Fruit fly (Drosophila melanogaster): ENCODE data around the gene CG8042.

CG8042 gene

DNA sequence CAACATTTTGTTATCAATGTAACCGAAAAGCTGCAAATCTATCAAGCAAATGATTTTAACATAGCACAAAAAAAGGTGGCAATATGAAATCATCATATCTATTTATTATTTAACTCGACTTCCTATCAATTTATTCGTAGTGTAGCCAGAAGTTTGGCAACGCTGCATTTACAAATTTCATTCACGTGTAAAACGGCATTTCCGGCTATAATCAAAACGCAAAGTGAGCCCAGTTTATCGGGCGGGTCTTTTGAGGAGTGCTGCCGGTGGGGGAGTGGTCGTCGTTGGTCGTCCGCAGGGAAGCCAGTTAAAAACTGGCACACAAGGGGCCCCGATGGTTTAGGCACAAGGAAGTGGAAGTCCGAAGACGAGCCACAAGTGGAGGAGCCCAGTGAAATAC lies 7.2 kb upstream of the CG8042 start:
- TF ChIP-seq noc (tag; optimal IDR thresholded peaks at IDR 0.05) = no peak

DNA sequence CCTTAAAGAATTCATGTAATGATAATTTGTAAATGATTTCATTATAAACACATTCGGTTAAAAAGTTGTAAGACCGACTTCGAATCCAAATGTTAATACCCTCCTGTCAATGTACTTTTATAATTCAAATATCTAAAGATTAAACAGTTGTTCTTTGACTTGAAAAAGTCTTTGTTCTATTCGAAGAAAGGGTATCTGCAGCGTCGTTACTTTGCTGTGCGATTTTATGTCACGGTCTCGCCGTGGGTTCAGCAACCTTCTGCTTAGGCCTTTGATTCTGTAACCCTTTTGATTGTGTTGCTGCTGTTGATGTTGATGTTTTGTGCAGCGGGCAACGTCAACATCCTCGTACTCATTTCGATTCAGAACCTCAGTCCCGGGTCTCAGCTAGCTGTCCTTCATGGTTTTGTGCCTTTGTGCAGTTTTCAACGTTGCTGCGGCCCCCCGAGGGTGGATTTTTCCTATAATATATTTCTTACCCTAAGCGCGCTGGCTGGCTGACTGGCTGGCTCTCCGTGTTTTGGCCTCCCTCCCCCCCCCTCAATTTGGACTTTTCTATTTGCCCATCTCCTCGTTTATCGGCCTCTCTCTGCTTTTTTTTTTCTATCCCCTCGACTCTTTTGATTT lies 6.5 kb upstream of the CG8042 start:
- TF ChIP-seq noc (tag; optimal IDR thresholded peaks at IDR 0.05) = no peak

DNA sequence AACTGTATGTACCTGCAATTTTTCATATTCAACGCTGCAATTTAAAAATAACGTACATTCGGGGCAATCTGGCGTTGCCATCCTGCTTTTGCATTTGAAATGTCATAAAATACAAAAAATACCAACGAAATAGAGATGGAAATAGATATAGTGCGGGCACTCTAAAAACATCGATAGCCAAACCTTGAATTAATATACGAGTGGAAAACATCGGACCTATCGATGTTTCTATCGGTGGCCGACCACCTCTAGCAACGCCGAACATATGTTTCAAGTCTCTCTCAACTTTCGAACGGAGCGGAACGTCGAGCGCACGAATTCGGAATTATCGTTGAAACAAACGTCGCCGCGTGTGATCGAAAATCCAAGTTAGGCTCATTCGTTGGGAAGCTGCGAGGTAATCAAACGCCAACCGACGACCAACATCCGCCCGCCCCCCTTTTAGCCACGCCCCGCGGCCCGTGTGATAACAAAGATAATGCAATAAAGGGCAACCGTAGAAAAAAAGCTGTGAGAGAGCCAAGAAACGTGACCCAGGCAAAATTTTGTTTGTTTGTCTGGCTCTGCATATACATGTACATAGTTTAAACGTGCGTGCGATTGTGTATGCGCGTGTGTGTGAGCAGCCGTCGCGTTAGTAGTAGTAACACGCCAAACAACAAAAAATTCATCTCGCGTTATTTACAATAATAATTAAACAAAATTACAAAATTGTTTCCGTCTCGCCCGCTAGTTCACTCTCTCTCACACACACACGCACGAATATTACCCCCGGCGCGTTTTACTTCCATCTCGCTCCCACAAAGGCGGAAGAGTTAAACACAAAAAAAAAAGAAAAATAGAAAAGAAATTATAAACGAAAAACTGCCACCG lies 4.2 kb upstream of the CG8042 start, which contains the start of gene nmo:
Gene nmo (plus strand): TSS at position 270 of the 873 bp plus-strand sequence.
- TF ChIP-seq noc (tag; optimal IDR thresholded peaks at IDR 0.05) = peak; percentile 62

DNA sequence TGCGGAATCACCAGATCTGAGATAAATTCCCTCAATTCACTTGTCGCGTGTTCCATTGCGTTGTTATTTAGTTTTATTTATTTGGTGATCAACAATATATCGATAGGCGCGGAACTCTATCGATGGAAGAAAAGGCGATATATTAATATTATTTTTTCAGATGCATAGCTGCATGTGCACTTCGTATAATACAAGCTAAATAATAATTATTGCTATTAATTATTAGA lies 3.7 kb upstream of the CG8042 start, which contains the start of gene Pop4:
Gene Pop4 (minus strand): TSS at position 101 of the 227 bp plus-strand sequence.
- no peak for TF ChIP-seq noc (tag; optimal IDR thresholded peaks at IDR 0.05)

DNA sequence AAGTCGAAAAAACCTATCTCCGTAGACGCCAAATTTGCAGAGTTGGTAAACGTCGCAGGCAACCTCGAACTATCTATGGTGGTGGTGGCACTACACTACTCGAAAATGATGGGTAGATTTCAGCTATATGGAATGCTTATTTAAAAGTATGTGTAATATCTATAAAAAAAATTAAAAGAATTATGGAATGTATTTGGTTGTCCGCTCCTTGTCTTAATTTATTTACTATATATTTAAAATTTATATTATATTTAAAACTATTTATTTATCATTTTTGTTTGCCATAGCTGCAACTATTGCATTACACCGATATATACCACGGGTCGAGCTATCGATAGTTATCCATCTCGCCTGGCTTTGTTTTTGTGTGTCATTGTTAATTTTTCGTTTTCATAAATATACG lies 1.3 kb upstream of the CG8042 start, which contains the start of the genes HP4 and CG8209:
Gene HP4 (minus strand): TSS at position 74 of the 403 bp plus-strand sequence.
Gene CG8209 (plus strand): TSS at position 326 of the 403 bp plus-strand sequence.
- peak; percentile 83 for TF ChIP-seq noc (tag; optimal IDR thresholded peaks at IDR 0.05)

DNA sequence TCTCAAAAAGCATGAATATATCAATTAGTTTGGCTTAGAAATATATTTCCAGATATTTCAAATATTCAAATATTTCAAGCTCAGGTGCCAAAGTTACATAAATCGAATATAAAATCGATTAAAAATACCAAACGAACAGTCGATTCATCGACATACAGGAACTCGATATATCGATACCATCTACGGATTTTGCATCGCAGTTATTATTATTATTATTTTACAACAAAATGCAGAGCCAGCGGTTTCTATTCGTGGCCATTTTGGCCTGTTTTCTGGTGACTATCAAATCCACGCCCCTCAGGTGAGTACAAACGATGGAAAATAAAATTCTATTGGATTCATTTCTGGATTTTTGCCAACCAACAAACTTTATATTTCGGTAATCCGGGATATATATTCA lies 4.3 kb downstream of the CG8042 start, which contains the start of gene RNaseX25:
Gene RNaseX25 (plus strand): TSS at position 147 of the 400 bp plus-strand sequence.
- no peak for TF ChIP-seq noc (tag; optimal IDR thresholded peaks at IDR 0.05)

DNA sequence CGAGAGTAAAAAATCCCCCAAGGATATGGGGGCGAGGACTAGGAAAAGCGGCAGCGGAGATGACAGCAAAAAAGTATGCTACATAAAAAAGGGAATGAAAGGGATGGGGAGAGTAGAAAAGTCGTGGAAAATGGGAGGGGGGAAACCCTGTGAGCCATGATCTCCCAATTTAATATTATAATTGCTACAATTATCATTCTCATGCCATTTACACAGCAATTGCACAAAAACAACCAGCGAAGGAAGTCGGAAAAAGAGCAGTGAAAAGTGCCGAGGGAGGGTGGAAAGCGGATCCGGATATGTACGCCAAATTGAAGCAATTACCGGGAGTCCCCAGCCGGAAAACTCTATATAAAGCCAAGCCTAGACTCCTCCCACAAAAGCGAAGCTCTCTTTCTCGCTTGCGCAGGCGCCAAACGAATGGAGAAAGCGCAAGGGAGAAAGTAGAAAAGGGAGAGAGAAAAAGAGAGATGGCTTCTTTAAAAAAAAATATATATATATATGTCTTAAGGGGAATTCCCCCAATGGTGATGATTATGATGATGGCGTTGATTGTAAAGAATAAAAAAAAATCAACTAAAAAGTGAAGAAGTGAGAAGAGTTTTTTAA lies 6.3 kb downstream of the CG8042 start:
- TF ChIP-seq noc (tag; optimal IDR thresholded peaks at IDR 0.05) = no peak

DNA sequence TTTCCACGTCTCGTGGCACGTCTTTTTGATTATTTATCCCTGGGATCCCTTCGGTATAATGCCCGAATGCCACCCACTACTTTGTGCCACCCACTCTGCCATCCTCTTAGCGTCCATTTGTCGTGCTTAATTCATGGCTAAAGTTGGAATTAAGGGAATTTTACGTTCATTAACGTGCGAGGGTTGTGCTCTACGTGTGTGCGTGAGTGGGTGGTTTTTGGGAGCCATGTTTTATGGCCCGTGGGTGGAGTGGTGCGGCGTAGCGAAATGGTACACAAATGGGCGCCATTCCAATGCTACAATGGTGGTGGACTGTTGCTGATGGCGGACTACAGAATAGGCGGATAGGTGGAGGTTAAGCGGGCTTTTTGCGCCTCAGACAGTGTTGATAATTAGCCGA lies 7.6 kb downstream of the CG8042 start:
- TF ChIP-seq noc (tag; optimal IDR thresholded peaks at IDR 0.05) = no peak

DNA sequence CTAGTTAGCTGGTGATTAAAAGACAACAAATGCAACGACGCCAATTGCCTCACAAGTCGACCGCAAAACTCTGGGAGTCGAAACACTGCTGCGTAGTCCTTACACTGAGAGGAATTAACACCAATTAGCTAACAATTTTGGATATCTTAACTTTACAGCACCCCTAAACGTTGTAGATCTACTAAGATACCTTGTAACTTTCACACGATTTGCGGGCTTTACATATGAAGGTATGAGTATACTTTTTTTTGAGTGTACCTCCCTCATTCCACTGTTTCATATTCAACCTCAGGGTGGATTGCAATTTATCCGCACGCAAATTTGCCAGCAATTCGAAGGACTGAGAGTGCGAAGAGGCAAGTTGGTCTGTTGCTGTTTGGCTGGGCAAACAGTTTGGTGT lies 11.2 kb downstream of the CG8042 start:
- no peak for TF ChIP-seq noc (tag; optimal IDR thresholded peaks at IDR 0.05)

DNA sequence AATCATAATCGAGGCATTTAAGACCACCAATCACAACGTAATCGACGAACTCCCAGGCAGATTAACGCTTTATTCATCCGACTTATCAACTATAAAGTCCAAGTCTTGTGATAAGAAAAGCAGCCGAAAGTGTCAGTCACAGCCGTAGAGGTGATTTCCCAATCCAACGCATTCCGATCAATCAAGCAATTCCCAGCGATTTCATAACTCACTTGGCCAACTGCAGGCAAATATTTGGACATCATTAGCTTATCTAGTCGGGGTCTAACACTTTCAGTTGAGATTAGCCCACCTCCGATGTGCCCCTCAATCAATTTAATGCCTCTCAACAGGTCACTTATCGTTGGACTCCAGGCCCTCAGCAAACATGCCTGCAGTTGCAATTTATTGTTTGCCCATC lies 11.8 kb downstream of the CG8042 start:
- no peak for TF ChIP-seq noc (tag; optimal IDR thresholded peaks at IDR 0.05)

DNA sequence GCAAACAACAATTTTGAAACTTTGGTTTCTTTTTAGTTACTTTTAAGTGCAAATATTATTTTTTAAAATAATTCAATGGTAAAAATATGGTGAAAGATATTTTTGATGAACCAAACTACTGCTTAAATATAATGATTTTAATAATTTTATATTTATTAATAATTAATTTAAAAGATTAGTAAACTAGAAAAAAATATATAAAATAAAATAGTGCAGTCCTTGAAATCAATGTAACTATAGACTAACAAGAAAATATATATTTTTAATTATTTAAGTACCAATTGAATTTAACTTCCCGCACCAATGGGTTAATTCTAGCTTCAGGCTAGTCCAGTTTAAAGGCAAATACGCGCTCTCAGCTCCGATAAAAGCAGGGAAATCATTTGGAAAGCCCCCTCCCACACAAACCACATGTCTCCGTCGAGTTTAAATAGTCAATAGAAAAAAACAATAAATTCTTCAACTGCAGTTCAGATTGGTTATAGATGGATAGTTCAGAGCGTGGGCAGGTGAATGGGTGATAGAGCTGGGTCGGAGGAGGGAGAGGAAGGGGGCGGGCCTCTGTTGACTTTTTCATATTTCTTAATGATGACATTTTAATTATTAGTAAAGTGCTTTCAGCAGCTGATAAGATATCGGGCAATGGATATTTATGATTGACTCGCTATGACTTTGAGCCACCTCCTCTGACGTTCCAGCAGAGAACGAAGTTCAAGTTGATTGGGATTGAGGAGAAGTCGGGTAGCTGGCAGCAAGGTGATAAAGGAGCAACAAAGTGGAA lies 12.6 kb downstream of the CG8042 start:
- peak; percentile 7 for TF ChIP-seq noc (tag; optimal IDR thresholded peaks at IDR 0.05)

DNA sequence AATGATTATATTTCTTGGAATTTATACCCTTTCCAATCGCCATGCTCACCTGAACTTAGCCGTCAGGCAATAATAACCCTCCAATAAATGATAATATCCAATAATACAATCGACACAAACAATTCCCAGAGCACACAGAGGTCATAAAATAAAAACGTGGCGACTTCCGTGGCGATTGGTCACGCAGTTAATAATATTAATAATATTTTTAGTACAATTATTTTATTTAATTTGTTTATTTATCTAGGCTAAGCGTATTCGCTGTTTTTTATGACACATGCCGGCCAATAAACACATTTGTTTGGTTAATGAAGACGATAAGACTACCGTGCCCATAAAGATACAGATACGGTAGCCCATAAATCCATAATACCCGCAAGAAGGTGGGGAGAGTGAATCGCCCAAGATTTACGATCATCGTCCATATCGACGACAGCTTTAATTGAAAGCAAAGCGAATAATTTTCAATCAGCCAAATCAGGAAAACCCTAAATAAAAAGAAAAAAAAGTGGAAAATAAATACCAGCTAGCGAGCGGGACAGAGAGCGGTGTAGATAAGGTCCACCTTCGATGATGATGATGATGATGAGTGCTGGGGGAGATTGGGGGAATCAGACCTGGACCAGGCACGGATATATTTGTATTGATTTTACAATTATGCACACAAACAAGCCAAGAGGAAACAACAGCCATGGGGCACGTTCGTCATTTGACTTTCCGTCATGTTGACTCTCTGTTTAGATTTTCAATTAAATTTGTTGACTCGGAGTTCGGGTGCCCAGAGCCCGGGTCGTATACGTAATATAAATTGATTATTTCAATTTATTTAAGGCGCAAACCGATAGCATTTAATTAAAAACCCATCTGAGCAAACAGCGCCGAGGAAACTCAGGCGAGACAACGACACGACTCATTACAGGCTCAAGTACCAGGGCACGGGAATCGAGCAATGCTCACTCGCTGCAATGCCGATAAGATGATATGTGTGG lies 13.8 kb downstream of the CG8042 start:
- peak; percentile 97 for TF ChIP-seq noc (tag; optimal IDR thresholded peaks at IDR 0.05)

DNA sequence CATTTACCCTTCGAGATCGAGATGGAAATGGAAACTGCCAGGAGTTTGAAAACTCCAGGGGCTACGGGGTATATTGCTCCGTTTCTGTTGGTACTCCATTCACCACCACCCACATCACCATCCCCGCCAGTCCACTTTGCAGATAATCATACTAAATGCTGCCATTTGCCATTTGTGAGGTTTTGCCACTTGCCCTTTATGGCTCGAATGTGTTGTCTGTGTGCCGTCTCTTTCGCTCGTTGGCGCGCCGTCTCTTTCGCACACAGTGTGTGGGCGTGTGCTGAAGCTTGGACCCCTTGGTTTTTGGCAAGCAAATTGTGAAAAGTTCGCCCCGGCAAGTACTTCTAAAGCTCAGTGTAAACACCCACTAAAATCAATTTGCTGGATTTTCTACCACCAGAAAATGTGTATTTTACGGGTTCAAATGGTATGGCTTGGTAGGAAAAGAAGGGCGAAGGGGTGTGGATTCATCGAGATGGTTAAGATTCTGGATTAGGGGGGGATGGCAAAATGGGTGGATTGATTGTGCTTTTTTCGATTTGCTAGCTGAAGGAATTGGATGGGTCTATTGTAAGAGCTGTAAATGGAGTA lies 16.1 kb downstream of the CG8042 start:
- TF ChIP-seq noc (tag; optimal IDR thresholded peaks at IDR 0.05) = no peak

DNA sequence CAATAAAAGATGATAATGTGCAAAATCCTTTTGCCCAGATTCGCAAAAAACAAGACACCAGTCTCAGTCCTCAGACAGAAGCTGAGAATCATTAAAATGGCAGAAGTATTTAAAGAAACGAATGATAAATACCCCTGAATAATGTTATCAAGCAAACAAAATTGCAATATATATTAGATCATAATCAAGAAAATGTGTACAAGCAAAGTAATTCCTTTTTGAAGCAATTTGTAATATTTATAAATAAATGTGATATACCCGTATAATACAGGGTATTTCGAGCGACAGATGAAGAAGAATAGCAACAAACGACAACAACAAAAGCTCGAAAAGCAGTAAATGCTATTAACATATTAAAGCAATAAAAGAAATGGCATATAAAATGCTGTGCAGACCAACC lies 16.7 kb downstream of the CG8042 start:
- no peak for TF ChIP-seq noc (tag; optimal IDR thresholded peaks at IDR 0.05)

Data from whole organism, larva.